Worm (Caenorhabditis elegans) whole organism, L4 larva: ENCODE data around the gene dao-3.

ENCODE experiments used
- F10B5.3 ChIP-seq: sonication (generic microtip); optimal IDR thresholded peaks from 2 replicates; lab custom pipeline; 2016; ENCODE audit warnings: mild to moderate bottlenecking, missing genetic modification characterization, missing compliant biosample characterization
- R02D3.7 ChIP-seq: fragments of 150-350 bp; sonication (generic microtip); optimal IDR thresholded peaks from 3 replicates; lab custom pipeline; 2014; ENCODE audit warnings: missing biosample characterization, missing genetic modification characterization
- Y105C5A.15 ChIP-seq: fragments of 200-800 bp; sonication (Bioruptor generic); IDR thresholded peaks from 2 replicates; pipeline ENCODE4 v1.3.6; 2022; ENCODE audit warnings: missing genetic modification characterization, missing compliant biosample characterization
- Y5F2A.4 ChIP-seq: fragments of 200-800 bp; sonication (Bioruptor generic); optimal IDR thresholded peaks from 2 replicates; lab custom pipeline; 2018; ENCODE audit warnings: mild to moderate bottlenecking, missing genetic modification characterization, missing compliant biosample characterization
- Y75B8A.6 ChIP-seq: fragments of 200-800 bp; sonication (Bioruptor generic); IDR thresholded peaks from 2 replicates; pipeline ENCODE4 v1.3.6; 2022; ENCODE audit warnings: missing genetic modification reagents, missing genetic modification characterization, missing compliant biosample characterization
- ZK337.2 ChIP-seq: fragments of 200-800 bp; sonication (Bioruptor generic); IDR thresholded peaks from 2 replicates; pipeline ENCODE4 v1.3.6; 2022; ENCODE audit warnings: missing genetic modification reagents, missing genetic modification characterization, missing compliant biosample characterization
- aha-1 ChIP-seq: fragments of 150-350 bp; peaks from one replicate; lab custom pipeline; 2014; ENCODE audit warnings: missing biosample characterization, missing genetic modification characterization
- ceh-20 ChIP-seq: fragments of 200-800 bp; sonication (Bioruptor generic); IDR thresholded peaks from 2 replicates; pipeline ENCODE4 v1.3.6; 2022; ENCODE audit warnings: missing genetic modification reagents, missing genetic modification characterization, missing compliant biosample characterization
- ceh-32 ChIP-seq: sonication (generic microtip); optimal IDR thresholded peaks from 2 replicates; lab custom pipeline; 2016; ENCODE audit warnings: mild to moderate bottlenecking, missing genetic modification characterization, missing compliant biosample characterization; ENCODE audit not compliant: poor library complexity
- ceh-82 ChIP-seq: sonication (generic microtip); optimal IDR thresholded peaks from 2 replicates; lab custom pipeline; 2017; ENCODE audit warnings: missing biosample characterization, missing genetic modification characterization
- ces-1 ChIP-seq: fragments of 150-350 bp; sonication (generic microtip); optimal IDR thresholded peaks from 4 replicates; lab custom pipeline; 2014; ENCODE audit warnings: missing biosample characterization, missing genetic modification reagents, missing genetic modification characterization
- daf-16 ChIP-seq, 3 experiments: sonication (generic microtip); optimal IDR thresholded peaks; 2 replicates each; lab custom pipeline; 2016 to 2017; ENCODE audit warnings: missing genetic modification characterization in 3 of 3, missing genetic modification reagents in 3 of 3, mild to moderate bottlenecking in 2 of 3, missing compliant biosample characterization in 2 of 3, missing biosample characterization in 1 of 3, moderate library complexity in 1 of 3
- dmd-6 ChIP-seq: fragments of 200-800 bp; sonication (Bioruptor generic); IDR thresholded peaks from 2 replicates; pipeline ENCODE4 v1.3.6; 2022; ENCODE audit warnings: missing genetic modification reagents, missing genetic modification characterization, missing compliant biosample characterization
- dpl-1 ChIP-seq: fragments of 150-350 bp; optimal IDR thresholded peaks from 2 replicates; lab custom pipeline; 2014; ENCODE audit warnings: missing biosample characterization, missing genetic modification reagents, missing genetic modification characterization
- duxl-1 ChIP-seq: sonication (generic microtip); optimal IDR thresholded peaks from 2 replicates; lab custom pipeline; 2016; ENCODE audit warnings: mild to moderate bottlenecking, missing genetic modification characterization, moderate library complexity, missing compliant biosample characterization; ENCODE audit not compliant: poor library complexity
- dve-1 ChIP-seq: sonication (generic microtip); optimal IDR thresholded peaks from 2 replicates; lab custom pipeline; 2017; ENCODE audit warnings: antibody characterized with exemption, mild to moderate bottlenecking, missing genetic modification characterization, missing compliant biosample characterization; ENCODE audit not compliant: insufficient read depth
- hlh-11 ChIP-seq: fragments of 200-800 bp; sonication (Bioruptor generic); optimal IDR thresholded peaks from 2 replicates; lab custom pipeline; 2018; ENCODE audit warnings: mild to moderate bottlenecking, missing genetic modification characterization, missing compliant biosample characterization
- hlh-30 ChIP-seq: sonication (generic microtip); optimal IDR thresholded peaks from 2 replicates; lab custom pipeline; 2017; ENCODE audit warnings: antibody characterized with exemption, mild to moderate bottlenecking, missing genetic modification characterization, missing compliant biosample characterization; ENCODE audit not compliant: insufficient read depth
- hmg-1.1 ChIP-seq: fragments of 200-800 bp; sonication (Bioruptor generic); IDR thresholded peaks from 2 replicates; pipeline ENCODE4 v1.3.6; 2022; ENCODE audit warnings: missing genetic modification reagents, missing genetic modification characterization, missing compliant biosample characterization
- lin-13 ChIP-seq: fragments of 150-350 bp; optimal IDR thresholded peaks from 2 replicates; lab custom pipeline; 2014; ENCODE audit warnings: missing biosample characterization, missing genetic modification reagents, missing genetic modification characterization
- lin-29 ChIP-seq: fragments of 200-800 bp; sonication (Bioruptor generic); IDR thresholded peaks from 2 replicates; pipeline ENCODE4 v1.3.6; 2022; ENCODE audit warnings: missing genetic modification reagents, missing genetic modification characterization, missing compliant biosample characterization
- lin-38 ChIP-seq: fragments of 200-800 bp; sonication (Bioruptor generic); IDR thresholded peaks from 2 replicates; pipeline ENCODE4 v1.3.6; 2022; ENCODE audit warnings: missing genetic modification reagents, missing genetic modification characterization, missing compliant biosample characterization
- madf-9 ChIP-seq: fragments of 200-800 bp; sonication (Bioruptor generic); conservative IDR thresholded peaks from 2 replicates; pipeline ENCODE4 v1.3.6; 2022; ENCODE audit warnings: missing genetic modification reagents, missing genetic modification characterization, missing compliant biosample characterization
- mep-1 ChIP-seq: fragments of 150-350 bp; sonication (generic microtip); optimal IDR thresholded peaks from 3 replicates; lab custom pipeline; 2014; ENCODE audit warnings: missing biosample characterization, missing genetic modification characterization
- mes-2 ChIP-seq: sonication (generic microtip); optimal IDR thresholded peaks from 2 replicates; lab custom pipeline; 2016; ENCODE audit warnings: missing genotype, mild to moderate bottlenecking, missing genetic modification characterization, missing compliant biosample characterization; ENCODE audit not compliant: poor library complexity, severe bottlenecking
- mxl-3 ChIP-seq: fragments of 200-800 bp; sonication (Bioruptor generic); optimal IDR thresholded peaks from 2 replicates; lab custom pipeline; 2018; ENCODE audit warnings: mild to moderate bottlenecking, missing genetic modification characterization, missing compliant biosample characterization
- nhr-102 ChIP-seq: sonication (generic microtip); optimal IDR thresholded peaks from 2 replicates; lab custom pipeline; 2016; ENCODE audit warnings: mild to moderate bottlenecking, missing genetic modification characterization, moderate library complexity, missing compliant biosample characterization
- nhr-111 ChIP-seq: fragments of 200-800 bp; sonication (Bioruptor generic); optimal IDR thresholded peaks from 2 replicates; lab custom pipeline; 2018; ENCODE audit warnings: mild to moderate bottlenecking, missing genetic modification characterization, missing compliant biosample characterization
- nhr-237 ChIP-seq: sonication (generic microtip); optimal IDR thresholded peaks from 2 replicates; lab custom pipeline; 2017; ENCODE audit warnings: missing biosample characterization, missing genetic modification characterization
- nhr-25 ChIP-seq: sonication (generic microtip); optimal IDR thresholded peaks from 2 replicates; lab custom pipeline; 2017; ENCODE audit warnings: missing genetic modification characterization, mild to moderate bottlenecking, missing compliant biosample characterization, antibody characterized with exemption, moderate library complexity, borderline replicate concordance; ENCODE audit not compliant: insufficient read depth
- nhr-28 ChIP-seq: fragments of 150-350 bp; optimal IDR thresholded peaks from 2 replicates; lab custom pipeline; 2014; ENCODE audit warnings: missing biosample characterization, missing genetic modification characterization
- nhr-42 ChIP-seq: fragments of 200-800 bp; sonication (Bioruptor generic); IDR thresholded peaks from 2 replicates; pipeline ENCODE4 v1.3.6; 2022; ENCODE audit warnings: missing genetic modification characterization, missing compliant biosample characterization
- nhr-48 ChIP-seq: sonication (generic microtip); optimal IDR thresholded peaks from 2 replicates; lab custom pipeline; 2016; ENCODE audit warnings: mild to moderate bottlenecking, missing genetic modification characterization, missing compliant biosample characterization
- nhr-77 ChIP-seq: fragments of 150-350 bp; optimal IDR thresholded peaks from 2 replicates; lab custom pipeline; 2014; ENCODE audit warnings: missing biosample characterization, missing genetic modification characterization
- pha-4 ChIP-seq, 2 experiments: fragments of 150-350 bp in 1 of 2; fragments of 200-800 bp in 1 of 2; sonication (Bioruptor generic) in 1 of 2; IDR thresholded peaks in 1 of 2; optimal IDR thresholded peaks in 1 of 2; 2 replicates each; pipeline versions ENCODE4 v1.3.6 to Lab custom; 2014 to 2022; ENCODE audit warnings: missing genetic modification characterization in 2 of 2, missing genetic modification reagents in 2 of 2, missing biosample characterization in 1 of 2, missing compliant biosample characterization in 1 of 2
- pqm-1 ChIP-seq: sonication (generic microtip); optimal IDR thresholded peaks from 2 replicates; lab custom pipeline; 2017; ENCODE audit warnings: missing biosample characterization, missing genetic modification characterization
- spr-1 ChIP-seq: sonication (generic microtip); optimal IDR thresholded peaks from 2 replicates; lab custom pipeline; 2016; ENCODE audit warnings: mild to moderate bottlenecking, missing genetic modification characterization, missing compliant biosample characterization
- tra-1 ChIP-seq: fragments of 200-800 bp; sonication (Bioruptor generic); IDR thresholded peaks from 2 replicates; pipeline ENCODE4 v1.3.6; 2022; ENCODE audit warnings: missing genetic modification reagents, missing genetic modification characterization, missing compliant biosample characterization
- zfp-2 ChIP-seq: sonication (generic microtip); optimal IDR thresholded peaks from 2 replicates; lab custom pipeline; 2016; ENCODE audit warnings: mild to moderate bottlenecking, missing genetic modification characterization, missing compliant biosample characterization
- zfp-3 ChIP-seq: fragments of 200-800 bp; sonication (Bioruptor generic); conservative IDR thresholded peaks from 2 replicates; pipeline ENCODE4 v1.3.6; 2022; ENCODE audit warnings: missing genetic modification reagents, missing genetic modification characterization, missing compliant biosample characterization
- zip-11 ChIP-seq: fragments of 200-800 bp; sonication (Bioruptor generic); IDR thresholded peaks from 2 replicates; pipeline ENCODE4 v1.3.6; 2022; ENCODE audit warnings: missing genetic modification characterization, missing compliant biosample characterization

The dao-3 gene

DNA sequence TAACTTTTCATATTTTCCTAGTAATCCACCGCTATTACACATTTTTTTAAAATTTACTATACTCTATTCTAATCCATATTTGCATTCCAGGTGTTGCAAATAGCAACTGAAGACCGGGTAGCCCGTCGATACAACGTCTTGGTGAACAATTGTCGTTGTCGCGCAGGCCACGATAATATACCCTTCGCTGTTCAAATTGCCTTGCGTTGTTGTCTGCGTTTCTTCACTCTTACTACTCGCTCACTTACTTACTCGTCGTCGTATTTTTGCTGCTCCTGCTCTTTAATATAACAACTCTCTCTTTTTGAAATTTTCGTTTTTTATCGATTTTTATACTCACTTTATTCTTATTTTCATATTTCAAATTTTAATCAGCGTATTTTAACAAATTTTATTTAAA is 17.5 kb upstream of the dao-3 start, which contains the start of gene K07E3.2 (continued):
- TF ChIP-seq aha-1 (tag; lab: Kevin White, UChicago) (peak; percentile 50), spr-1 (no peak), ceh-20 (GFP tag; lab: Robert Waterston, UW) (no peak), Y105C5A.15 (GFP tag; lab: Robert Waterston, UW) (no peak), nhr-25 (tag; lab: Kevin White, UChicago) (no peak), dve-1 (peak; percentile 3), dpl-1 (no peak), duxl-1 (tag; lab: Kevin White, UChicago) (peak; percentile 37), nhr-42 (GFP tag; lab: Robert Waterston, UW) (no peak), mep-1 (tag; lab: Kevin White, UChicago) (peak; percentile 41), zfp-2 (tag; lab: Kevin White, UChicago) (no peak), F10B5.3 (tag; lab: Kevin White, UChicago) (no peak), nhr-102 (tag; lab: Kevin White, UChicago) (peak; percentile 52), lin-13 (GFP tag; lab: Kevin White, UChicago) (no peak), hmg-1.1 (GFP tag; lab: Robert Waterston, UW) (peak; percentile 84), ceh-32 (no peak), ces-1 (GFP tag; lab: Kevin White, UChicago) (no peak)

DNA sequence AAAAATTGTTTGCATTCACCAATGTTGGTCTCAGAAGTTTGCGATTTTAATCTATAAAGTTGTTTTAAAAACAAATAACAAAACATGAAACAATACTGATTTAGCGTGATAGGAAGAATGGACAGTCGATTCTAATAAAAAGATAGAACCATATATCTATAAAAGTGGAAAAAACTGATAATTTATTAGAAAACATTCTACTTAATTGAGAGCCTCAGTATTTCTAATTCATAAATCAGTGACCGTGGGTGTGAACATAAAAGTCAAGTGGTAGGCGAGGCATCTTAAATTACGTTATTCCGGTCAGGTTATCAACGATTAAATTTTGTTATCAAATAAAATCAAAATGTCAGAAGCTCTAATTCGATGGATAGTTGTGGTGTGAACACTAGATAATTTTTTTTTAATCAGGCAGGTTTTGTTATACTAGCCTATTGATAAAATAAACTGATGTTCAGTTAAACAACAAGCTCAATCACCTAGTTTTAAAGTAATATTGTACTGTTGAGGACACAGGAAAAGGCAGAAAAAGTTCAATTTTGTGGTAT is 12.5 kb upstream of the dao-3 start, which contains the start of gene catp-5:
TSS of gene catp-5 (minus strand) at position 51 of the 548 bp plus-strand sequence.
- no peak for TF ChIP-seq mxl-3 (GFP tag; lab: Kevin White, UChicago)
- no peak for TF ChIP-seq nhr-111 (GFP tag; lab: Kevin White, UChicago)
- no peak for TF ChIP-seq hlh-30 (tag; lab: Kevin White, UChicago)
- peak; percentile 13 for TF ChIP-seq nhr-77 (tag; lab: Kevin White, UChicago)
- no peak for TF ChIP-seq ceh-32
- no peak for TF ChIP-seq mes-2
- no peak for TF ChIP-seq lin-29 (GFP tag; lab: Robert Waterston, UW)
- no peak for TF ChIP-seq nhr-237
- peak; percentile 8 for TF ChIP-seq nhr-28 (tag; lab: Kevin White, UChicago)
- TF ChIP-seq lin-38 (GFP tag; lab: Robert Waterston, UW), result no peak
- TF ChIP-seq zfp-3 (GFP tag; lab: Robert Waterston, UW), result no peak
- TF ChIP-seq dve-1, result peak; percentile 23
- no peak for TF ChIP-seq daf-16 (GFP tag; optimal IDR thresholded peaks at IDR 0.05; lab: Kevin White, UChicago)
- peak; percentile 51 for TF ChIP-seq daf-16 (tag; optimal IDR thresholded peaks at IDR 0.05; lab: Kevin White, UChicago)
- no peak for TF ChIP-seq nhr-48 (tag; lab: Kevin White, UChicago)
- no peak for TF ChIP-seq Y75B8A.6 (GFP tag; lab: Robert Waterston, UW)
- TF ChIP-seq ZK337.2 (GFP tag; lab: Robert Waterston, UW), result no peak
- no peak for TF ChIP-seq F10B5.3 (tag; lab: Kevin White, UChicago)
- peak; percentile 50; the same call in 1 of the 2 replicates for TF ChIP-seq dmd-6 (GFP tag; lab: Robert Waterston, UW)
- TF ChIP-seq hlh-11 (tag; lab: Kevin White, UChicago), result peak; percentile 22
- TF ChIP-seq tra-1, result no peak
- no peak for TF ChIP-seq zip-11 (GFP tag; lab: Robert Waterston, UW)
- TF ChIP-seq aha-1 (tag; lab: Kevin White, UChicago), result no peak
- TF ChIP-seq pqm-1 (tag; lab: Kevin White, UChicago), result peak; percentile 53
- no peak for TF ChIP-seq Y5F2A.4 (GFP tag; lab: Kevin White, UChicago)
- no peak for TF ChIP-seq pha-4 (GFP tag; IDR thresholded peaks at IDR 0.05; lab: Robert Waterston, UW)
- no peak for TF ChIP-seq pha-4 (tag; optimal IDR thresholded peaks at IDR 0.05; lab: Kevin White, UChicago)
- no peak for TF ChIP-seq madf-9
- no peak for TF ChIP-seq ceh-82
- no peak for TF ChIP-seq ces-1 (GFP tag; lab: Kevin White, UChicago)
- TF ChIP-seq R02D3.7 (tag; lab: Kevin White, UChicago), result no peak
- TF ChIP-seq, all 104 proteins: peak for 7
